Fruit fly (Drosophila melanogaster): Measurements from ENCODE around the gene sl.

- TF ChIP-seq usp (GFP tag; optimal IDR thresholded peaks at IDR 0.05) (no peak), CG8478 (optimal IDR thresholded peaks at IDR 0.05) (no peak)
Measured at dm6 chrX:16333434-16334141, 16.5 kb upstream of the sl start, which contains the start of the genes CG9921 and Dsp1.

All from whole organism.